Worm (Caenorhabditis elegans): Measurements from ENCODE around the gene K07F5.17.

DNA sequence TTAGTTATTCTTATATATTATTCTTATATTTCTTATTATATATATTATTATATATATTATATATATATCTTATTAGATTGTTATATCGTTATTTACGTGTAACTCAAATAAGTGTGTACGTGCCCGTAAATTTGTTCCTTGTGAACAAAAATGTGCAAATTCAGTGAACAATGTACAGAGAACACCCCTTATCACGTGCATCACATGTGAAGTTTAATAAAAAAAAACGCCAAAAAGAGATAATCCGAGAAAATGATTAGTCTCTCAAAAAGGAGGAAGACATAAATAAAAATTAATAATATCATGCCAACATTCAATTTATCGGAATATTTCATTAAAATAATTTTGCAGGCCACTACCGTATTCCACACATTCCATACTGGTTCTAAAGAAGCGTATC, 42.5 kb upstream of the K07F5.17 start:
- TF ChIP-seq him-1 (tag; optimal IDR thresholded peaks at IDR 0.05) (no peak), W03F9.2 (tag; optimal IDR thresholded peaks at IDR 0.05) (no peak)
